Fruit fly (Drosophila melanogaster) whole organism, embryonic: Measurements from ENCODE around the gene stwl.

Experiments
- Bdp1 ChIP-seq: fragments of 200-800 bp; sonication (Bioruptor generic); optimal IDR thresholded peaks from 3 replicates; lab custom pipeline; 2016; ENCODE audit warnings: missing biosample characterization, missing genetic modification characterization
- BtbVII ChIP-seq: fragments of 200-800 bp; sonication (Bioruptor generic); optimal IDR thresholded peaks from 3 replicates; lab custom pipeline; 2017; ENCODE audit warnings: missing biosample characterization, mild to moderate bottlenecking, missing genetic modification characterization
- CG10147 ChIP-seq: fragments of 200-800 bp; sonication (Bioruptor generic); optimal IDR thresholded peaks from 2 replicates; lab custom pipeline; 2019; ENCODE audit warnings: missing biosample characterization, mild to moderate bottlenecking, missing genetic modification characterization, moderate library complexity
- CG10209 ChIP-seq: fragments of 200-800 bp; sonication (Bioruptor generic); optimal IDR thresholded peaks from 3 replicates; lab custom pipeline; 2017; ENCODE audit warnings: missing biosample characterization, mild to moderate bottlenecking, missing genetic modification characterization, missing genetic modification reagents
- CG10267 ChIP-seq: fragments of 200-800 bp; sonication (Bioruptor generic); optimal IDR thresholded peaks from 2 replicates; lab custom pipeline; 2018; ENCODE audit warnings: missing biosample characterization, mild to moderate bottlenecking, missing genetic modification characterization, moderate library complexity
- CG10274 ChIP-seq: fragments of 200-800 bp; sonication (Bioruptor generic); optimal IDR thresholded peaks from 3 replicates; lab custom pipeline; 2017; ENCODE audit warnings: missing biosample characterization, mild to moderate bottlenecking, missing genetic modification characterization
- CG10979 ChIP-seq: fragments of 200-800 bp; sonication (Bioruptor generic); optimal IDR thresholded peaks from 2 replicates; lab custom pipeline; 2018; ENCODE audit warnings: missing biosample characterization, mild to moderate bottlenecking, missing genetic modification characterization, moderate library complexity
- CG12942 ChIP-seq: fragments of 200-800 bp; sonication (Bioruptor generic); optimal IDR thresholded peaks from 3 replicates; lab custom pipeline; 2016; ENCODE audit warnings: missing biosample characterization, missing genetic modification characterization
- CG14014 ChIP-seq: fragments of 200-800 bp; sonication (Bioruptor generic); IDR thresholded peaks from 2 replicates; pipeline ENCODE4 v1.3.6; 2022; ENCODE audit warnings: missing biosample characterization, missing genetic modification characterization
- CG14441 ChIP-seq: fragments of 200-800 bp; sonication (Bioruptor generic); IDR thresholded peaks from 2 replicates; pipeline ENCODE4 v1.3.6; 2022; ENCODE audit warnings: missing biosample characterization, missing genetic modification characterization
- CG14667 ChIP-seq: fragments of 200-800 bp; sonication (Bioruptor generic); IDR thresholded peaks from 2 replicates; pipeline ENCODE4 v1.3.6; 2022; ENCODE audit warnings: missing biosample characterization, missing genetic modification characterization
- CG15514 ChIP-seq: fragments of 200-800 bp; sonication (Bioruptor generic); optimal IDR thresholded peaks from 3 replicates; lab custom pipeline; 2017; ENCODE audit warnings: missing biosample characterization, missing genetic modification characterization, mild to moderate bottlenecking, moderate library complexity, missing genetic modification reagents
- CG2199 ChIP-seq: fragments of 200-800 bp; sonication (Bioruptor generic); IDR thresholded peaks from 3 replicates; pipeline ENCODE4 v1.3.6; 2022; ENCODE audit warnings: missing biosample characterization, missing genetic modification characterization
- CG31365 ChIP-seq: fragments of 200-800 bp; sonication (Bioruptor generic); optimal IDR thresholded peaks from 2 replicates; lab custom pipeline; 2018; ENCODE audit warnings: missing biosample characterization, mild to moderate bottlenecking, missing genetic modification characterization
- CG4707 ChIP-seq: fragments of 200-800 bp; sonication (Bioruptor generic); optimal IDR thresholded peaks from 2 replicates; lab custom pipeline; 2018; ENCODE audit warnings: missing biosample characterization, mild to moderate bottlenecking, missing genetic modification characterization, moderate library complexity
- CG5245 ChIP-seq: fragments of 200-800 bp; sonication (Bioruptor generic); optimal IDR thresholded peaks from 3 replicates; lab custom pipeline; 2016; ENCODE audit warnings: missing biosample characterization, missing genetic modification characterization
- CG6689 ChIP-seq: fragments of 200-800 bp; sonication (Bioruptor generic); IDR thresholded peaks from 2 replicates; pipeline ENCODE4 v1.3.6; 2022; ENCODE audit warnings: missing biosample characterization, missing genetic modification characterization
- CG9727 ChIP-seq: fragments of 200-800 bp; sonication (Bioruptor generic); optimal IDR thresholded peaks from 3 replicates; lab custom pipeline; 2017; ENCODE audit warnings: missing biosample characterization, mild to moderate bottlenecking, missing genetic modification characterization
- CG9817 ChIP-seq: fragments of 200-800 bp; sonication (Bioruptor generic); optimal IDR thresholded peaks from 2 replicates; lab custom pipeline; 2018; ENCODE audit warnings: missing biosample characterization, mild to moderate bottlenecking, missing genetic modification characterization, moderate library complexity
- E2f2 ChIP-seq: fragments of 200-800 bp; sonication (Bioruptor generic); IDR thresholded peaks from 2 replicates; pipeline ENCODE4 v1.3.6; 2022; ENCODE audit warnings: missing biosample characterization, missing genetic modification characterization
- Ets97D ChIP-seq: fragments of 200-800 bp; sonication (Bioruptor generic); optimal IDR thresholded peaks from 3 replicates; lab custom pipeline; 2016; ENCODE audit warnings: missing biosample characterization, missing genetic modification characterization
- HLH3B ChIP-seq: fragments of 200-800 bp; sonication (Bioruptor generic); IDR thresholded peaks from 2 replicates; pipeline ENCODE4 v1.3.6; 2022; ENCODE audit warnings: missing biosample characterization, missing genetic modification characterization
- HmgZ ChIP-seq: fragments of 200-800 bp; sonication (Bioruptor generic); optimal IDR thresholded peaks from 2 replicates; lab custom pipeline; 2018; ENCODE audit warnings: missing biosample characterization, mild to moderate bottlenecking, missing genetic modification characterization
- Hsf ChIP-seq: fragments of 200-800 bp; sonication (Bioruptor generic); optimal IDR thresholded peaks from 3 replicates; lab custom pipeline; 2016; ENCODE audit warnings: missing biosample characterization, missing genetic modification characterization
- Med ChIP-seq: fragments of 200-800 bp; sonication (Bioruptor generic); peaks from one replicate; lab custom pipeline; 2016; ENCODE audit warnings: missing biosample characterization, missing genetic modification characterization, mild to moderate bottlenecking, inconsistent platforms, moderate library complexity
- Mes4 ChIP-seq: fragments of 200-800 bp; sonication (Bioruptor generic); optimal IDR thresholded peaks from 2 replicates; lab custom pipeline; 2016; ENCODE audit warnings: missing biosample characterization, missing genetic modification characterization
- Oli ChIP-seq: fragments of 200-800 bp; sonication (Bioruptor generic); optimal IDR thresholded peaks from 2 replicates; lab custom pipeline; 2018; ENCODE audit warnings: missing biosample characterization, mild to moderate bottlenecking, missing genetic modification characterization, moderate library complexity
- Sry-β ChIP-seq: fragments of 200-800 bp; sonication (Bioruptor generic); optimal IDR thresholded peaks from 2 replicates; lab custom pipeline; 2018; ENCODE audit warnings: missing biosample characterization, mild to moderate bottlenecking, missing genetic modification characterization, moderate library complexity
- Trl ChIP-seq, 3 experiments: fragments of >200 bp in 2 of 3; fragments of 200-800 bp in 1 of 3; sonication (Bioruptor generic) in 1 of 3; optimal IDR thresholded peaks; 2 replicates in 1 of 3; 3 replicates in 2 of 3; lab custom pipeline; 2016 to 2017; ENCODE audit warnings: missing biosample characterization in 1 of 3, missing genetic modification characterization in 1 of 3
- ab ChIP-seq: fragments of 200-800 bp; sonication (Bioruptor generic); optimal IDR thresholded peaks from 2 replicates; lab custom pipeline; 2016; ENCODE audit warnings: missing biosample characterization, missing genetic modification characterization
- ara ChIP-seq: fragments of 200-800 bp; sonication (Bioruptor generic); IDR thresholded peaks from 2 replicates; pipeline ENCODE4 v1.3.6; 2022; ENCODE audit warnings: missing biosample characterization, missing genetic modification characterization
- az2 ChIP-seq: fragments of 200-800 bp; sonication (Bioruptor generic); optimal IDR thresholded peaks from 3 replicates; lab custom pipeline; 2016; ENCODE audit warnings: missing biosample characterization, missing genetic modification characterization
- bcd ChIP-seq: fragments of 200-800 bp; sonication (Bioruptor generic); optimal IDR thresholded peaks from 2 replicates; lab custom pipeline; 2017; ENCODE audit warnings: missing biosample characterization, mild to moderate bottlenecking, missing genetic modification characterization
- bigmax ChIP-seq: fragments of 200-800 bp; sonication (Bioruptor generic); optimal IDR thresholded peaks from 2 replicates; lab custom pipeline; 2018; ENCODE audit warnings: missing biosample characterization, mild to moderate bottlenecking, missing genetic modification characterization
- chm ChIP-seq: fragments of 200-800 bp; sonication (Bioruptor generic); IDR thresholded peaks from 2 replicates; pipeline ENCODE4 v1.3.6; 2022; ENCODE audit warnings: missing biosample characterization, missing genetic modification characterization
- chn ChIP-seq: fragments of 200-800 bp; sonication (Bioruptor generic); optimal IDR thresholded peaks from 2 replicates; lab custom pipeline; 2016; ENCODE audit warnings: missing biosample characterization, missing genetic modification characterization
- dm ChIP-seq: fragments of 200-800 bp; sonication (Bioruptor generic); optimal IDR thresholded peaks from 3 replicates; lab custom pipeline; 2016; ENCODE audit warnings: missing biosample characterization, missing genetic modification characterization
- dysf ChIP-seq: fragments of 200-800 bp; sonication (Bioruptor generic); IDR thresholded peaks from 3 replicates; pipeline ENCODE4 v1.3.6; 2022; ENCODE audit warnings: missing biosample characterization, missing genetic modification characterization
- fru ChIP-seq: fragments of >200 bp; optimal IDR thresholded peaks from 2 replicates; lab custom pipeline; 2017
- gce ChIP-seq: fragments of 200-800 bp; sonication (Bioruptor generic); IDR thresholded peaks from 3 replicates; pipeline ENCODE4 v1.3.6; 2022; ENCODE audit warnings: missing biosample characterization, missing genetic modification characterization
- gsb-n ChIP-seq: fragments of 200-800 bp; sonication (Bioruptor generic); optimal IDR thresholded peaks from 3 replicates; lab custom pipeline; 2018; ENCODE audit warnings: missing biosample characterization, mild to moderate bottlenecking, missing genetic modification characterization
- jumu ChIP-seq: fragments of 200-800 bp; sonication (Bioruptor generic); optimal IDR thresholded peaks from 3 replicates; lab custom pipeline; 2016; ENCODE audit warnings: missing biosample characterization, missing genetic modification characterization
- lab ChIP-seq: fragments of 200-800 bp; sonication (Bioruptor generic); optimal IDR thresholded peaks from 3 replicates; lab custom pipeline; 2017; ENCODE audit warnings: missing biosample characterization, missing genetic modification characterization, mild to moderate bottlenecking, moderate library complexity, missing genetic modification reagents
- lmd ChIP-seq: fragments of 200-800 bp; sonication (Bioruptor generic); IDR thresholded peaks from 2 replicates; pipeline ENCODE4 v1.3.6; 2022; ENCODE audit warnings: missing biosample characterization, missing genetic modification characterization
- otp ChIP-seq: fragments of 200-800 bp; sonication (Bioruptor generic); IDR thresholded peaks from 3 replicates; pipeline ENCODE4, ENCODE4 v1.3.6; 2022; ENCODE audit warnings: missing biosample characterization, missing genetic modification characterization
- ranshi ChIP-seq: fragments of 200-800 bp; sonication (Bioruptor generic); IDR thresholded peaks from 2 replicates; pipeline ENCODE4 v1.3.6; 2022; ENCODE audit warnings: missing biosample characterization, missing genetic modification characterization
- salm ChIP-seq: fragments of 200-800 bp; sonication (Bioruptor generic); optimal IDR thresholded peaks from 2 replicates; lab custom pipeline; 2018; ENCODE audit warnings: missing biosample characterization, mild to moderate bottlenecking, missing genetic modification characterization
- scrt ChIP-seq: fragments of 200-800 bp; sonication (Bioruptor generic); optimal IDR thresholded peaks from 2 replicates; lab custom pipeline; 2018; ENCODE audit warnings: missing biosample characterization, mild to moderate bottlenecking, missing genetic modification characterization, moderate library complexity
- slbo ChIP-seq: fragments of 200-800 bp; sonication (Bioruptor generic); IDR thresholded peaks from 2 replicates; pipeline ENCODE4 v1.3.6; 2022; ENCODE audit warnings: missing biosample characterization, missing genetic modification characterization
- slp2 ChIP-seq: fragments of 200-800 bp; sonication (Bioruptor generic); optimal IDR thresholded peaks from 2 replicates; lab custom pipeline; 2016; ENCODE audit warnings: missing biosample characterization, missing genetic modification characterization
- stwl ChIP-seq: fragments of 200-800 bp; sonication (Bioruptor generic); optimal IDR thresholded peaks from 3 replicates; lab custom pipeline; 2018; ENCODE audit warnings: missing biosample characterization, mild to moderate bottlenecking, missing genetic modification characterization, moderate library complexity

stwl gene

DNA sequence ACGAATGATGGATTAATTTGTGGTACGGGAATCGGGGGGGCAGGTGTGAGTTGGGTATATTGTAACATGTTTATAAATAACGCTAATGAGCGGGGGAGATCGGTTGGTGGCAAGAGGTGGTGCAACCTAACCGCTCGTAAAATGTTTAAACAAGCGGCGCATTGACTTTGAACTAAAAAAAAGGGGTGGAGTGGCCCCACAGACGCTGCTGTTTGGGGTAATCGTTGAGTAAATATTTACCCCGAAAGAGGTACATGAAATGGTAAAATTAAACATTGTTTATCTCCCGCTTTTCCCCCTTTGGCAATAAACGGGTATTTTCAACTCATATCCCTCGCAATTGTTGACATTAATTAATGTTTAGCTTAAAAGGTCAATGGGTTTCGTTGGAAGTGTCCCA is 43.6 kb downstream of the stwl start (continued):
- peak; percentile 45; the same call in 1 of the 2 replicates for TF ChIP-seq HLH3B (GFP tag; lab: Robert Waterston, UW)
- peak; percentile 91 for TF ChIP-seq otp (GFP tag; lab: Robert Waterston, UW)
- TF ChIP-seq dm: no peak
- TF ChIP-seq ranshi (GFP tag; lab: Robert Waterston, UW): 0 out of 2 replicates have a peak, but pooled peaks have one; percentile 31
- no peak for TF ChIP-seq CG14667 (GFP tag; lab: Robert Waterston, UW)
- peak; percentile 47 for TF ChIP-seq bcd (GFP tag; lab: Kevin White, UChicago)
- TF ChIP-seq CG10274 (GFP tag; lab: Kevin White, UChicago): peak; percentile 34
- peak; percentile 39 for TF ChIP-seq Mes4 (GFP tag; lab: Kevin White, UChicago)
- peak; percentile 58 for TF ChIP-seq CG10979 (tag; lab: Kevin White, UChicago)
- peak; percentile 77 for TF ChIP-seq salm (tag; lab: Kevin White, UChicago)
- TF ChIP-seq CG9727 (GFP tag; lab: Kevin White, UChicago): peak; percentile 41
- no peak for TF ChIP-seq CG5245 (GFP tag; lab: Kevin White, UChicago)
- TF ChIP-seq CG14441 (GFP tag; lab: Robert Waterston, UW): peak; percentile 50; the same call in 1 of the 2 replicates
- TF ChIP-seq Bdp1 (GFP tag; lab: Kevin White, UChicago): no peak
- peak; percentile 56; the same call in 1 of the 2 replicates for TF ChIP-seq chm (GFP tag; lab: Robert Waterston, UW)
- no peak for TF ChIP-seq Ets97D
- no peak for TF ChIP-seq lmd
- peak; percentile 34 for TF ChIP-seq Oli (tag; lab: Kevin White, UChicago)
- peak; percentile 22 for TF ChIP-seq CG9817
- TF ChIP-seq HmgZ (tag; lab: Kevin White, UChicago): peak; percentile 6
- 0 out of 2 replicates have a peak, but pooled peaks have one; percentile 45 for TF ChIP-seq CG14014 (GFP tag; lab: Robert Waterston, UW)
- peak; percentile 63; the same call in 2 of the 3 replicates for TF ChIP-seq gce
- peak; percentile 36 for TF ChIP-seq CG15514 (GFP tag; lab: Kevin White, UChicago)
- peak; percentile 46; the same call in 1 of the 2 replicates for TF ChIP-seq ara (GFP tag; lab: Robert Waterston, UW)
- TF ChIP-seq chn: no peak
- peak; percentile 46; the same call in 1 of the 3 replicates for TF ChIP-seq dysf
- TF ChIP-seq CG2199 (GFP tag; lab: Robert Waterston, UW): 0 out of 3 replicates have a peak, but pooled peaks have one; percentile 57
- peak; percentile 79 for TF ChIP-seq gsb-n (tag; lab: Kevin White, UChicago)
- TF ChIP-seq stwl: peak; percentile 1
- TF ChIP-seq CG4707: peak; percentile 72
- no peak for TF ChIP-seq Trl (optimal IDR thresholded peaks at IDR 0.05; lab: Kevin White, UChicago)
- TF ChIP-seq Trl (GFP tag; optimal IDR thresholded peaks at IDR 0.05; lab: Kevin White, UChicago): peak; percentile 3
- 0 out of 2 replicates have a peak, but pooled peaks have one; percentile 28 for TF ChIP-seq CG6689 (GFP tag; lab: Robert Waterston, UW)
- TF ChIP-seq Sry-β (GFP tag; lab: Kevin White, UChicago): peak; percentile 49
- TF ChIP-seq Hsf (GFP tag; lab: Kevin White, UChicago): peak; percentile 14
- TF ChIP-seq CG10209 (GFP tag; lab: Kevin White, UChicago): peak; percentile 65
- TF ChIP-seq BtbVII: peak; percentile 56
- peak; percentile 23 for TF ChIP-seq scrt
- no peak for TF ChIP-seq CG10147 (GFP tag; lab: Kevin White, UChicago)
- TF ChIP-seq CG12942 (GFP tag; lab: Kevin White, UChicago): no peak
- peak; percentile 26 for TF ChIP-seq bigmax (GFP tag; lab: Kevin White, UChicago)
- TF ChIP-seq fru (lab: Kevin White, UChicago): no peak
- peak; percentile 35 for TF ChIP-seq CG10267 (tag; lab: Kevin White, UChicago)
- TF ChIP-seq slbo (GFP tag; lab: Robert Waterston, UW): 0 out of 2 replicates have a peak, but pooled peaks have one; percentile 10
- TF ChIP-seq CG31365 (tag; lab: Kevin White, UChicago): peak; percentile 64
- no peak for TF ChIP-seq jumu (GFP tag; lab: Kevin White, UChicago)
- no peak for TF ChIP-seq ab (GFP tag; lab: Kevin White, UChicago)
- TF ChIP-seq az2 (GFP tag; lab: Kevin White, UChicago): peak; percentile 1
- TF ChIP-seq E2f2 (GFP tag; lab: Robert Waterston, UW): peak; percentile 33
- peak; percentile 84 for TF ChIP-seq Med (GFP tag; lab: Kevin White, UChicago)
- TF ChIP-seq slp2 (GFP tag; lab: Kevin White, UChicago): peak; percentile 44
- peak; percentile 80 for TF ChIP-seq lab
